Fruit fly (Drosophila melanogaster) whole organism, wandering third instar larva: ENCODE measurements around the gene CG43291.

ENCODE experiments used
- CrebA ChIP-seq: fragments of 200-800 bp; sonication (Bioruptor generic); optimal IDR thresholded peaks from 2 replicates; lab custom pipeline; 2016; ENCODE audit warnings: missing biosample characterization, mild to moderate bottlenecking, missing genetic modification characterization, borderline replicate concordance
- GATAd ChIP-seq: sonication (Bioruptor generic); optimal IDR thresholded peaks from 2 replicates; lab custom pipeline; 2016; ENCODE audit warnings: missing biosample characterization, missing genetic modification characterization
- Hr78 ChIP-seq: fragments of >200 bp; optimal IDR thresholded peaks from 2 replicates; lab custom pipeline; 2017; ENCODE audit warnings: missing biosample characterization, missing genetic modification characterization
- Mio ChIP-seq: sonication (Bioruptor generic); optimal IDR thresholded peaks from 2 replicates; lab custom pipeline; 2016; ENCODE audit warnings: missing biosample characterization, missing genetic modification characterization
- br ChIP-seq: fragments of 200-800 bp; sonication (Bioruptor generic); optimal IDR thresholded peaks from 2 replicates; lab custom pipeline; 2016; ENCODE audit warnings: missing biosample characterization, missing genetic modification characterization
- dsf ChIP-seq: sonication (Bioruptor generic); optimal IDR thresholded peaks from 2 replicates; lab custom pipeline; 2016; ENCODE audit warnings: missing biosample characterization, missing genetic modification characterization, borderline replicate concordance
- lola ChIP-seq: fragments of >200 bp; optimal IDR thresholded peaks from 2 replicates; lab custom pipeline; 2017; ENCODE audit warnings: missing biosample characterization, missing genetic modification characterization
- psq ChIP-seq: fragments of 200-800 bp; sonication (Bioruptor generic); optimal IDR thresholded peaks from 3 replicates; lab custom pipeline; 2017; ENCODE audit warnings: missing biosample characterization, mild to moderate bottlenecking, missing genetic modification characterization, moderate library complexity

- TF ChIP-seq lola (GFP tag; lab: Kevin White, UChicago) = no peak
- no peak for TF ChIP-seq psq (GFP tag; lab: Kevin White, UChicago)
- TF ChIP-seq br (GFP tag; lab: Kevin White, UChicago) = no peak
- TF ChIP-seq Hr78 (GFP tag; lab: Kevin White, UChicago) = no peak
- TF ChIP-seq CrebA (GFP tag; lab: Kevin White, UChicago) = no peak
- TF ChIP-seq dsf (GFP tag; lab: Kevin White, UChicago) = no peak
- no peak for TF ChIP-seq GATAd
- TF ChIP-seq Mio (GFP tag; lab: Kevin White, UChicago) = no peak
Measured at dm6 chr3R:14287980-14288379, 43.5 kb upstream of the CG43291 start.
